Fruit fly (Drosophila melanogaster) whole organism, embryonic: Measurements from ENCODE around the gene Orco.
A peak's percentile ranks its signal among the peaks of the same experiment; 100 is the strongest.

Source experiments
- CG10366 ChIP-seq: fragments of 200-800 bp; sonication (Bioruptor generic); IDR thresholded peaks from 2 replicates; pipeline ENCODE4 v1.3.6; 2022; ENCODE audit warnings: missing biosample characterization, missing genetic modification characterization
- CG10979 ChIP-seq: fragments of 200-800 bp; sonication (Bioruptor generic); optimal IDR thresholded peaks from 2 replicates; lab custom pipeline; 2018; ENCODE audit warnings: missing biosample characterization, mild to moderate bottlenecking, missing genetic modification characterization, moderate library complexity
- CG11398 ChIP-seq: fragments of 200-800 bp; sonication (Bioruptor generic); optimal IDR thresholded peaks from 2 replicates; lab custom pipeline; 2016; ENCODE audit warnings: missing biosample characterization, missing genetic modification characterization
- CG1233 ChIP-seq: fragments of 200-800 bp; sonication (Bioruptor generic); optimal IDR thresholded peaks from 4 replicates; lab custom pipeline; 2018; ENCODE audit warnings: missing biosample characterization, mild to moderate bottlenecking, missing genetic modification characterization
- CG13287 ChIP-seq: fragments of 200-800 bp; sonication (Bioruptor generic); IDR thresholded peaks from 2 replicates; pipeline ENCODE4 v1.3.6; 2022; ENCODE audit warnings: missing biosample characterization, missing genetic modification characterization; ENCODE audit not compliant: partially characterized antibody
- CG13624 ChIP-seq: fragments of 200-800 bp; sonication (Bioruptor generic); optimal IDR thresholded peaks from 2 replicates; lab custom pipeline; 2016; ENCODE audit warnings: missing biosample characterization, missing genetic modification characterization
- CG14050 ChIP-seq: fragments of 200-800 bp; sonication (Bioruptor generic); IDR thresholded peaks from 3 replicates; pipeline ENCODE4 v1.3.6; 2022; ENCODE audit warnings: missing biosample characterization, missing genetic modification characterization
- CG16815 ChIP-seq: fragments of 200-800 bp; sonication (Bioruptor generic); optimal IDR thresholded peaks from 3 replicates; lab custom pipeline; 2017; ENCODE audit warnings: missing biosample characterization, mild to moderate bottlenecking, missing genetic modification characterization
- CG17912 ChIP-seq: fragments of 200-800 bp; sonication (Bioruptor generic); optimal IDR thresholded peaks from 2 replicates; lab custom pipeline; 2018; ENCODE audit warnings: missing biosample characterization, mild to moderate bottlenecking, missing genetic modification characterization
- CG1792 ChIP-seq: fragments of 200-800 bp; sonication (Bioruptor generic); optimal IDR thresholded peaks from 2 replicates; lab custom pipeline; 2016; ENCODE audit warnings: missing biosample characterization, missing genetic modification characterization
- CG2678 ChIP-seq: fragments of 200-800 bp; sonication (Bioruptor generic); optimal IDR thresholded peaks from 3 replicates; lab custom pipeline; 2019; ENCODE audit warnings: missing biosample characterization, mild to moderate bottlenecking, missing genetic modification characterization, moderate library complexity
- CG31365 ChIP-seq: fragments of 200-800 bp; sonication (Bioruptor generic); optimal IDR thresholded peaks from 2 replicates; lab custom pipeline; 2018; ENCODE audit warnings: missing biosample characterization, mild to moderate bottlenecking, missing genetic modification characterization
- CG32532 ChIP-seq: fragments of 200-800 bp; sonication (Bioruptor generic); IDR thresholded peaks from 2 replicates; pipeline ENCODE4 v1.3.6; 2022; ENCODE audit warnings: missing biosample characterization, missing genetic modification characterization
- CG34422 ChIP-seq: fragments of 200-800 bp; sonication (Bioruptor generic); IDR thresholded peaks from 3 replicates; pipeline ENCODE4 v1.3.6; 2022; ENCODE audit warnings: missing biosample characterization, missing genetic modification characterization
- CG4282 ChIP-seq: fragments of 200-800 bp; sonication (Bioruptor generic); optimal IDR thresholded peaks from 2 replicates; lab custom pipeline; 2016; ENCODE audit warnings: missing biosample characterization, missing genetic modification characterization
- CG6689 ChIP-seq: fragments of 200-800 bp; sonication (Bioruptor generic); IDR thresholded peaks from 2 replicates; pipeline ENCODE4 v1.3.6; 2022; ENCODE audit warnings: missing biosample characterization, missing genetic modification characterization
- CG6813 ChIP-seq: fragments of 200-800 bp; sonication (Bioruptor generic); optimal IDR thresholded peaks from 2 replicates; lab custom pipeline; 2017; ENCODE audit warnings: missing biosample characterization, missing genetic modification characterization, mild to moderate bottlenecking, moderate library complexity, missing genetic modification reagents
- CG7271 ChIP-seq: fragments of 200-800 bp; sonication (Bioruptor generic); optimal IDR thresholded peaks from 2 replicates; lab custom pipeline; 2018; ENCODE audit warnings: missing biosample characterization, mild to moderate bottlenecking, missing genetic modification characterization, moderate library complexity
- Drgx ChIP-seq: fragments of 200-800 bp; sonication (Bioruptor generic); IDR thresholded peaks from 2 replicates; pipeline ENCODE4 v1.3.6; 2022; ENCODE audit warnings: missing biosample characterization, missing genetic modification characterization
- H15 ChIP-seq: fragments of 200-800 bp; sonication (Bioruptor generic); IDR thresholded peaks from 3 replicates; pipeline ENCODE4 v1.3.6; 2022; ENCODE audit warnings: missing biosample characterization, missing genetic modification characterization
- Hmx ChIP-seq: fragments of 200-800 bp; sonication (Bioruptor generic); optimal IDR thresholded peaks from 2 replicates; lab custom pipeline; 2016; ENCODE audit warnings: missing biosample characterization, missing genetic modification characterization
- Mad ChIP-seq: fragments of 200-800 bp; sonication (Bioruptor generic); optimal IDR thresholded peaks from 2 replicates; lab custom pipeline; 2016; ENCODE audit warnings: missing biosample characterization, missing genetic modification characterization
- Scr ChIP-seq: fragments of 200-800 bp; sonication (Bioruptor generic); IDR thresholded peaks from 2 replicates; pipeline ENCODE4 v1.3.6; 2022; ENCODE audit warnings: missing biosample characterization, missing genetic modification characterization; ENCODE audit not compliant: partially characterized antibody
- Sox100B ChIP-seq: fragments of 200-800 bp; sonication (Bioruptor generic); optimal IDR thresholded peaks from 3 replicates; lab custom pipeline; 2018; ENCODE audit warnings: missing biosample characterization, mild to moderate bottlenecking, missing genetic modification characterization
- YL-1 ChIP-seq: fragments of 200-800 bp; sonication (Bioruptor generic); optimal IDR thresholded peaks from 3 replicates; lab custom pipeline; 2017; ENCODE audit warnings: missing biosample characterization, mild to moderate bottlenecking, missing genetic modification characterization
- abd-A ChIP-seq: fragments of 200-800 bp; sonication (Bioruptor generic); optimal IDR thresholded peaks from 3 replicates; lab custom pipeline; 2019; ENCODE audit warnings: missing biosample characterization, mild to moderate bottlenecking, missing genetic modification characterization, moderate library complexity
- ato ChIP-seq: fragments of 200-800 bp; sonication (Bioruptor generic); IDR thresholded peaks from 2 replicates; pipeline ENCODE4 v1.3.6; 2022; ENCODE audit warnings: missing biosample characterization, missing genetic modification characterization; ENCODE audit not compliant: partially characterized antibody
- croc ChIP-seq: fragments of 200-800 bp; sonication (Bioruptor generic); conservative IDR thresholded peaks from 3 replicates; pipeline ENCODE4 v1.3.6; 2022; ENCODE audit warnings: missing biosample characterization, missing genetic modification characterization
- crol ChIP-seq: fragments of 200-800 bp; sonication (Bioruptor generic); IDR thresholded peaks from 2 replicates; pipeline ENCODE4 v1.3.6; 2022; ENCODE audit warnings: missing biosample characterization, missing genetic modification characterization
- danr ChIP-seq: fragments of 200-800 bp; sonication (Bioruptor generic); IDR thresholded peaks from 2 replicates; pipeline ENCODE4 v1.3.6; 2022; ENCODE audit warnings: missing biosample characterization, missing genetic modification characterization
- dysf ChIP-seq: fragments of 200-800 bp; sonication (Bioruptor generic); IDR thresholded peaks from 3 replicates; pipeline ENCODE4 v1.3.6; 2022; ENCODE audit warnings: missing biosample characterization, missing genetic modification characterization
- ems ChIP-seq: fragments of 200-800 bp; sonication (Bioruptor generic); optimal IDR thresholded peaks from 3 replicates; lab custom pipeline; 2016; ENCODE audit warnings: missing biosample characterization, missing genetic modification characterization
- exex ChIP-seq: fragments of 200-800 bp; sonication (Bioruptor generic); optimal IDR thresholded peaks from 4 replicates; lab custom pipeline; 2018; ENCODE audit warnings: missing biosample characterization, mild to moderate bottlenecking, missing genetic modification characterization, moderate library complexity
- fd102C ChIP-seq: fragments of 200-800 bp; sonication (Bioruptor generic); optimal IDR thresholded peaks from 2 replicates; lab custom pipeline; 2018; ENCODE audit warnings: missing biosample characterization, mild to moderate bottlenecking, missing genetic modification characterization, moderate library complexity
- gcm ChIP-seq: fragments of 200-800 bp; sonication (Bioruptor generic); optimal IDR thresholded peaks from 2 replicates; lab custom pipeline; 2019; ENCODE audit warnings: missing biosample characterization, mild to moderate bottlenecking, missing genetic modification characterization, moderate library complexity
- ham ChIP-seq: fragments of 200-800 bp; sonication (Bioruptor generic); IDR thresholded peaks from 2 replicates; pipeline ENCODE4 v1.3.6; 2022; ENCODE audit warnings: missing biosample characterization, missing genetic modification characterization
- jumu ChIP-seq: fragments of 200-800 bp; sonication (Bioruptor generic); optimal IDR thresholded peaks from 3 replicates; lab custom pipeline; 2016; ENCODE audit warnings: missing biosample characterization, missing genetic modification characterization
- lov ChIP-seq, 2 experiments: fragments of 200-800 bp in 1 of 2; fragments of >200 bp in 1 of 2; sonication (Bioruptor generic) in 1 of 2; IDR thresholded peaks in 1 of 2; optimal IDR thresholded peaks in 1 of 2; 2 replicates in 1 of 2; 3 replicates in 1 of 2; pipeline versions ENCODE4 v1.3.6 to Lab custom; 2017 to 2022; ENCODE audit warnings: missing biosample characterization in 1 of 2, missing genetic modification characterization in 1 of 2
- mirr ChIP-seq: fragments of 200-800 bp; sonication (Bioruptor generic); optimal IDR thresholded peaks from 3 replicates; lab custom pipeline; 2018; ENCODE audit warnings: missing biosample characterization, mild to moderate bottlenecking, missing genetic modification characterization
- nerfin-1 ChIP-seq: fragments of 200-800 bp; sonication (Bioruptor generic); optimal IDR thresholded peaks from 3 replicates; lab custom pipeline; 2019; ENCODE audit warnings: missing biosample characterization, mild to moderate bottlenecking, missing genetic modification characterization, moderate library complexity
- psq ChIP-seq: fragments of 200-800 bp; sonication (Bioruptor generic); optimal IDR thresholded peaks from 2 replicates; lab custom pipeline; 2017; ENCODE audit warnings: missing biosample characterization, missing genetic modification characterization
- scrt ChIP-seq: fragments of 200-800 bp; sonication (Bioruptor generic); optimal IDR thresholded peaks from 2 replicates; lab custom pipeline; 2018; ENCODE audit warnings: missing biosample characterization, mild to moderate bottlenecking, missing genetic modification characterization, moderate library complexity
- slou ChIP-seq: fragments of 200-800 bp; sonication (Bioruptor generic); optimal IDR thresholded peaks from 3 replicates; lab custom pipeline; 2016; ENCODE audit warnings: missing biosample characterization, missing genetic modification characterization
- sna ChIP-seq: fragments of 200-800 bp; sonication (Bioruptor generic); IDR thresholded peaks from 2 replicates; pipeline ENCODE4 v1.3.6; 2022; ENCODE audit warnings: missing biosample characterization, missing genetic modification characterization; ENCODE audit not compliant: partially characterized antibody
- sob ChIP-seq: fragments of 200-800 bp; sonication (Bioruptor generic); IDR thresholded peaks from 2 replicates; pipeline ENCODE4 v1.3.6; 2022; ENCODE audit warnings: missing biosample characterization, missing genetic modification characterization
- trh ChIP-seq: fragments of 200-800 bp; sonication (Bioruptor generic); optimal IDR thresholded peaks from 2 replicates; lab custom pipeline; 2016; ENCODE audit warnings: missing biosample characterization, missing genetic modification characterization
- z ChIP-seq: fragments of 200-800 bp; sonication (Bioruptor generic); IDR thresholded peaks from 3 replicates; pipeline ENCODE4 v1.3.6; 2022; ENCODE audit warnings: missing biosample characterization, missing genetic modification characterization
- zen2 ChIP-seq: fragments of 200-800 bp; sonication (Bioruptor generic); IDR thresholded peaks from 3 replicates; pipeline ENCODE4 v1.3.6; 2022; ENCODE audit warnings: missing biosample characterization, missing genetic modification characterization; ENCODE audit not compliant: partially characterized antibody
- zfh2 ChIP-seq: fragments of 200-800 bp; sonication (Bioruptor generic); optimal IDR thresholded peaks from 2 replicates; lab custom pipeline; 2016; ENCODE audit warnings: missing biosample characterization, missing genetic modification characterization

Orco gene

dm6 chr3R:5367512-5368169, 44.6 kb downstream of the Orco start (continued):
- no peak for TF ChIP-seq Hmx (GFP tag; lab: Kevin White, UChicago)
- no peak for TF ChIP-seq Mad (GFP tag; lab: Kevin White, UChicago)
- TF ChIP-seq gcm (GFP tag; lab: Kevin White, UChicago), result peak; percentile 36
- no peak for TF ChIP-seq H15 (GFP tag; lab: Robert Waterston, UW)
- TF ChIP-seq slou (GFP tag; lab: Kevin White, UChicago), result no peak
- TF ChIP-seq YL-1, result no peak
- TF ChIP-seq jumu, result no peak
- no peak for TF ChIP-seq CG4282 (GFP tag; lab: Kevin White, UChicago)
- peak; percentile 38; the same call in 1 of the 2 replicates for TF ChIP-seq sob (GFP tag; lab: Robert Waterston, UW)
- TF ChIP-seq ems (GFP tag; lab: Kevin White, UChicago), result no peak
- peak; percentile 98 for TF ChIP-seq crol (GFP tag; lab: Robert Waterston, UW)
- TF ChIP-seq CG6813 (GFP tag; lab: Kevin White, UChicago), result peak; percentile 8
- peak; percentile 6 for TF ChIP-seq abd-A (tag; lab: Kevin White, UChicago)
- peak; percentile 28; the same call in 1 of the 2 replicates for TF ChIP-seq sna
- no peak for TF ChIP-seq fd102C (GFP tag; lab: Kevin White, UChicago)
- no peak for TF ChIP-seq z (GFP tag; lab: Robert Waterston, UW)
- peak; percentile 87 for TF ChIP-seq mirr (GFP tag; lab: Kevin White, UChicago)
- peak; percentile 28; the same call in 1 of the 2 replicates for TF ChIP-seq CG13287 (GFP tag; lab: Robert Waterston, UW)
- peak; percentile 52; the same call in 2 of the 3 replicates for TF ChIP-seq zen2 (GFP tag; lab: Robert Waterston, UW)
- no peak for TF ChIP-seq CG13624 (GFP tag; lab: Kevin White, UChicago)
- no peak for TF ChIP-seq CG1792 (GFP tag; lab: Kevin White, UChicago)
- TF ChIP-seq ham, result no peak
- TF ChIP-seq CG10366 (GFP tag; lab: Robert Waterston, UW), result no peak
- peak; percentile 74; the same call in 2 of the 3 replicates for TF ChIP-seq CG34422 (GFP tag; lab: Robert Waterston, UW)
- no peak for TF ChIP-seq Scr
- no peak for TF ChIP-seq CG32532
- TF ChIP-seq croc, result no peak
- 0 out of 3 replicates have a peak, but pooled peaks have one; percentile 12 for TF ChIP-seq dysf (GFP tag; lab: Robert Waterston, UW)
- TF ChIP-seq CG14050, result no peak
- no peak for TF ChIP-seq CG7271
- no peak for TF ChIP-seq CG11398 (GFP tag; lab: Kevin White, UChicago)
- peak; percentile 24; the same call in 1 of the 2 replicates for TF ChIP-seq Drgx (GFP tag; lab: Robert Waterston, UW)
- no peak for TF ChIP-seq CG1233
- no peak for TF ChIP-seq danr
- TF ChIP-seq CG16815 (GFP tag; lab: Kevin White, UChicago), result no peak
- TF ChIP-seq nerfin-1 (tag; lab: Kevin White, UChicago), result peak; percentile 98
- TF ChIP-seq CG6689, result no peak
- TF ChIP-seq CG31365 (tag; lab: Kevin White, UChicago), result no peak
- peak; percentile 21 for TF ChIP-seq exex
- TF ChIP-seq scrt, result peak; percentile 22
- TF ChIP-seq lov (optimal IDR thresholded peaks at IDR 0.05; lab: Kevin White, UChicago), result no peak
- TF ChIP-seq lov (GFP tag; IDR thresholded peaks at IDR 0.05; lab: Robert Waterston, UW), result 0 out of 3 replicates have a peak, but pooled peaks have one; percentile 19
- no peak for TF ChIP-seq Sox100B
- TF ChIP-seq psq, result no peak
- no peak for TF ChIP-seq ato
- no peak for TF ChIP-seq zfh2
- peak; percentile 24 for TF ChIP-seq CG2678 (tag; lab: Kevin White, UChicago)
- TF ChIP-seq trh, result no peak
- peak; percentile 69 for TF ChIP-seq CG17912 (GFP tag; lab: Kevin White, UChicago)
- no peak for TF ChIP-seq CG10979 (tag; lab: Kevin White, UChicago)
